Worm (Caenorhabditis elegans): ENCODE data around the gene qui-1.
A peak's percentile ranks its signal among the peaks of the same experiment; 100 is the strongest.

The qui-1 gene

DNA sequence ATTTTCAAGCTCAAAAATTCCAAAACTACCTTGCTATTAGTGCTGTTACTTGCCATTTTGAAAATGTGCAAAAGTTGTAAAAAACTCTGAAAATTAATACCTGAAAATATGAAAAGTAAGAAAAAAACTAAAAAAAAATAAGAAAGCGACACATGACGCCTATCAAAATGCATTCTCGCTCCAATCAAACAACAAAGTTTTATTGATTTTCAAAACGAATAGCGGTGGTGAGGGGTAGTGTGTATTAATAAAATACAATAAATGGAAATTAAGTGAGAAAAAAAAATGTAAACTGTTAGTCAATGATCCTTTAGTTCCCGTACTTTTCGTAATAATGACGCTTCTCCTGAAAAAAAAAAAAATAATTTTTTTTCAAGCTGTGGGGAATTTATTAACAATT lies 39.9 kb upstream of the qui-1 start, which contains the start of gene dcap-2:
TSS of gene dcap-2 (minus strand) at position 86 of the 400 bp plus-strand sequence.
- TF ChIP-seq lsl-1 (GFP tag; optimal IDR thresholded peaks at IDR 0.05) (no peak), snpc-4 (GFP tag; optimal IDR thresholded peaks at IDR 0.05) (no peak), snpc-4 (tag; optimal IDR thresholded peaks at IDR 0.05) (peak in 1 of 4 experiments; percentile 15)

DNA sequence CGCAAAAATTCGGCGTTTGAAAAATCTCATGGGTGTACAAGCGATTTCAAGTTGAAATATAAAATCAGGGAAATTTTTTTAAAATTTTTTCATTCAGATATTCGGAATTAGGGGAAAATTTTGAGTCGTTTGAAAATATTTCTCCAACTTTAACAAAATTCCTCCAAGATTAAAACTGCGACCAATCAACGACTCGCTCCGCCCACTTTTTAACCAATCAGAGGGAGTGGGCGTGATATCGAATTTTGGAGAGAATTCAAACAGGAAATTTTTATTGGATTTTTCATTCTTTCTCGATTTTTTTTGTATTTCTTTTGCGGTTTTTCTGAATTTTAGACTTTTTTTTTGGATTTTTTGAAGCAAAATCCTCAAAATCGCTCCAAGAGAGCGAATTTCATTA lies 36.4 kb upstream of the qui-1 start:
- TF ChIP-seq mcd-1 (GFP tag; IDR thresholded peaks at IDR 0.05) (no peak), bed-2 (GFP tag; IDR thresholded peaks at IDR 0.05) (no peak), madf-8 (GFP tag; conservative IDR thresholded peaks at IDR 0.05) (no peak), nfyb-1 (GFP tag; IDR thresholded peaks at IDR 0.05) (no peak), egl-44 (GFP tag; IDR thresholded peaks at IDR 0.05) (no peak), xnd-1 (tag; optimal IDR thresholded peaks at IDR 0.05) (no peak), nhr-179 (tag; optimal IDR thresholded peaks at IDR 0.05) (no peak), ceh-79 (tag; optimal IDR thresholded peaks at IDR 0.05) (no peak)

ce11 chrIV:13538901-13539300 lies 22.8 kb upstream of the qui-1 start:
- TF ChIP-seq F33H1.4 (GFP tag; IDR thresholded peaks at IDR 0.05) (peak; percentile 49), snpc-4 (GFP tag; optimal IDR thresholded peaks at IDR 0.05) (peak; percentile 69), snpc-4 (tag; optimal IDR thresholded peaks at IDR 0.05) (peak in 3 of 4 experiments; percentile 79 to 87 (median 87)), ceh-91 (GFP tag; IDR thresholded peaks at IDR 0.05) (peak; percentile 58), T07F8.4 (tag; optimal IDR thresholded peaks at IDR 0.05) (no peak), tbp1 (GFP tag; optimal IDR thresholded peaks at IDR 0.05) (peak; percentile 43), ztf-18 (tag; optimal IDR thresholded peaks at IDR 0.05) (no peak), attf-6 (GFP tag; IDR thresholded peaks at IDR 0.05) (peak; percentile 74), lag-1 (GFP tag; IDR thresholded peaks at IDR 0.05) (no peak), xnd-1 (tag; optimal IDR thresholded peaks at IDR 0.05) (peak; percentile 83), nhr-120 (GFP tag; IDR thresholded peaks at IDR 0.05) (no peak), madf-6 (GFP tag; IDR thresholded peaks at IDR 0.05) (peak; percentile 98), dpl-1 (GFP tag; optimal IDR thresholded peaks at IDR 0.05) (peak; percentile 10), lsl-1 (GFP tag; optimal IDR thresholded peaks at IDR 0.05) (peak; percentile 90), lin-54 (GFP tag; optimal IDR thresholded peaks at IDR 0.05) (peak; percentile 16), snpc-1.3 (tag; optimal IDR thresholded peaks at IDR 0.05; ENCODE audit: insufficient read depth) (peak; percentile 7), ama-1 (optimal IDR thresholded peaks at IDR 0.05) (no peak), ama-1 (GFP tag; optimal IDR thresholded peaks at IDR 0.05) (no peak), D2030.7 (GFP tag; IDR thresholded peaks at IDR 0.05) (peak; percentile 64), Y79H2A.3 (GFP tag; conservative IDR thresholded peaks at IDR 0.05) (no peak), madf-8 (GFP tag; conservative IDR thresholded peaks at IDR 0.05) (peak; percentile 97), efl-1 (GFP tag; optimal IDR thresholded peaks at IDR 0.05) (peak; percentile 32), unc-130 (GFP tag; optimal IDR thresholded peaks at IDR 0.05) (no peak), snpc-3.4 (tag; optimal IDR thresholded peaks at IDR 0.05) (peak; percentile 18), unc-62 (GFP tag; optimal IDR thresholded peaks at IDR 0.05) (no peak)

- TF ChIP-seq madf-10 (tag; optimal IDR thresholded peaks at IDR 0.05) (no peak), zim-3 (tag; optimal IDR thresholded peaks at IDR 0.05) (no peak)
Observed at ce11 chrIV:13540165-13540564, 21.5 kb upstream of the qui-1 start, which contains the start of gene rsd-2. rsd-2 (minus strand) TSS chrIV:13540265.

ce11 chrIV:13548188-13548587 lies 13.5 kb upstream of the qui-1 start, which contains the start of gene F52G2.3:
F52G2.3 (minus strand) TSS chrIV:13548230.
- peak; percentile 41 for TF ChIP-seq nhr-80 (tag; optimal IDR thresholded peaks at IDR 0.05)
- TF ChIP-seq pbrm-1 (GFP tag; IDR thresholded peaks at IDR 0.05): no peak
